Worm (Caenorhabditis elegans): Measurements from ENCODE around the gene nhr-195.

DNA sequence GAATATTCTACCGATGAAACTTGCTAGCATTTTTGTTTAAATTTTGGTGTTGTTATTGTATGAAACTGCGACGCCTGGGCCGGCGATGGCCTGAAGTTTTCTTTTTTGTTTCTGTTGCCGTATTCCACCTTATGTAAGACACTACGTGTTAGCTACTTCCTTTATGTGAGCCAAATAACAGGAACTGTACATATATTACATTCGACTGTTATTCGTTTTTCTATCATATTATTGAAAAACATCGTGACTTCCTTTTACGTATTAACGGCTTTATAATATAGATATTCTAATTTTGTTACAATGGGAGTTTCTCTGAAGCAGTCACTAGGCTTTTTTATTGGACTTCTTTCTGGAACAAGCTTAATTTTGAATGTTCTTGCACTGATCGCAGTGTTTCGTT lies 33.1 kb upstream of the nhr-195 start, which contains the start of gene srx-3:
- TF ChIP-seq dao-5 (tag; optimal IDR thresholded peaks at IDR 0.05) (no peak), him-1 (tag; optimal IDR thresholded peaks at IDR 0.05) (no peak)
